Worm (Caenorhabditis elegans) whole organism, early embryonic: ENCODE measurements around the gene ubh-4.

ENCODE experiments used
- B0310.2 ChIP-seq: sonication (generic microtip); optimal IDR thresholded peaks from 2 replicates; lab custom pipeline; 2016; ENCODE audit warnings: mild to moderate bottlenecking, missing genetic modification characterization, missing compliant biosample characterization
- F13C5.2 ChIP-seq: sonication (generic microtip); optimal IDR thresholded peaks from 2 replicates; lab custom pipeline; 2017; ENCODE audit warnings: mild to moderate bottlenecking, missing genetic modification characterization, inconsistent platforms, missing compliant biosample characterization
- aly-1 ChIP-seq: sonication (generic microtip); optimal IDR thresholded peaks from 2 replicates; lab custom pipeline; 2016; ENCODE audit warnings: missing genetic modification characterization, missing compliant biosample characterization
- ama-1 ChIP-seq: fragments of 150-350 bp; optimal IDR thresholded peaks from 2 replicates; lab custom pipeline; 2014
- ceh-13 ChIP-seq: fragments of 200-800 bp; sonication (Bioruptor generic); optimal IDR thresholded peaks from 2 replicates; lab custom pipeline; 2018; ENCODE audit warnings: mild to moderate bottlenecking, missing genetic modification characterization, missing compliant biosample characterization
- ceh-36 ChIP-seq: sonication (generic microtip); optimal IDR thresholded peaks from 2 replicates; lab custom pipeline; 2016; ENCODE audit warnings: missing genetic modification characterization, inconsistent platforms, missing compliant biosample characterization
- ets-7 ChIP-seq: sonication (generic microtip); optimal IDR thresholded peaks from 2 replicates; lab custom pipeline; 2016; ENCODE audit warnings: missing genotype, missing genetic modification characterization, missing compliant biosample characterization
- flt-1 ChIP-seq: fragments of 200-800 bp; sonication (Bioruptor generic); IDR thresholded peaks from 2 replicates; pipeline ENCODE4 v1.3.6; 2022; ENCODE audit warnings: missing genetic modification characterization, missing compliant biosample characterization
- hmbx-1 ChIP-seq: sonication (generic microtip); optimal IDR thresholded peaks from 2 replicates; lab custom pipeline; 2016; ENCODE audit warnings: mild to moderate bottlenecking, missing genetic modification characterization, missing compliant biosample characterization
- hmg-4 ChIP-seq: fragments of 200-800 bp; sonication (Bioruptor generic); optimal IDR thresholded peaks from 2 replicates; lab custom pipeline; 2018; ENCODE audit warnings: mild to moderate bottlenecking, missing genetic modification characterization, missing compliant biosample characterization
- hnd-1 ChIP-seq: sonication (generic microtip); optimal IDR thresholded peaks from 2 replicates; lab custom pipeline; 2016; ENCODE audit warnings: missing genetic modification characterization, missing compliant biosample characterization
- pes-1 ChIP-seq: fragments of 200-800 bp; sonication (Bioruptor generic); IDR thresholded peaks from 2 replicates; pipeline ENCODE4 v1.3.6; 2022; ENCODE audit warnings: missing genetic modification reagents, missing genetic modification characterization, missing compliant biosample characterization
- scrt-1 ChIP-seq: fragments of 200-800 bp; sonication (Bioruptor generic); IDR thresholded peaks from 2 replicates; pipeline ENCODE4 v1.3.6; 2022; ENCODE audit warnings: missing genetic modification characterization, missing compliant biosample characterization
- sea-1 ChIP-seq: fragments of 200-800 bp; sonication (Bioruptor generic); conservative IDR thresholded peaks from 2 replicates; pipeline ENCODE4 v1.3.6; 2022; ENCODE audit warnings: missing genetic modification characterization, missing compliant biosample characterization
- tbx-11 ChIP-seq: fragments of 200-800 bp; sonication (Bioruptor generic); IDR thresholded peaks from 2 replicates; pipeline ENCODE4 v1.3.6; 2022; ENCODE audit warnings: missing genetic modification characterization, missing compliant biosample characterization
- tbx-37 ChIP-seq: fragments of 200-800 bp; sonication (Bioruptor generic); conservative IDR thresholded peaks from 2 replicates; pipeline ENCODE4 v1.3.6; 2022; ENCODE audit warnings: missing genetic modification reagents, missing genetic modification characterization, missing compliant biosample characterization
- tra-4 ChIP-seq: sonication (generic microtip); optimal IDR thresholded peaks from 2 replicates; lab custom pipeline; 2017; ENCODE audit warnings: missing genetic modification characterization, missing compliant biosample characterization

The ubh-4 gene

ce11 chrII:8017380-8017779 lies 22.0 kb downstream of the ubh-4 start, which contains the start of gene zyg-11:
zyg-11 (plus strand) TSS chrII:8017680.
- no peak for TF ChIP-seq ama-1 (lab: Kevin White, UChicago)
- TF ChIP-seq scrt-1, result no peak
- TF ChIP-seq hmbx-1 (tag; lab: Kevin White, UChicago), result no peak
- no peak for TF ChIP-seq hnd-1 (tag; lab: Kevin White, UChicago)
- no peak for TF ChIP-seq F13C5.2
- no peak for TF ChIP-seq ceh-13 (GFP tag; lab: Kevin White, UChicago)
- TF ChIP-seq hmg-4, result no peak
- TF ChIP-seq aly-1 (tag; lab: Kevin White, UChicago), result no peak
- no peak for TF ChIP-seq sea-1 (GFP tag; lab: Robert Waterston, UW)
- TF ChIP-seq pes-1 (GFP tag; lab: Robert Waterston, UW), result no peak
- no peak for TF ChIP-seq ceh-36 (tag; lab: Kevin White, UChicago)
- TF ChIP-seq tbx-11 (GFP tag; lab: Robert Waterston, UW), result no peak
- TF ChIP-seq B0310.2, result no peak
- no peak for TF ChIP-seq tra-4 (tag; lab: Kevin White, UChicago)
- no peak for TF ChIP-seq tbx-37
- TF ChIP-seq ets-7 (tag; lab: Kevin White, UChicago), result no peak

ce11 chrII:8016761-8017160 lies 22.6 kb downstream of the ubh-4 start:
- TF ChIP-seq pes-1 (GFP tag; lab: Robert Waterston, UW) (no peak), sea-1 (GFP tag; lab: Robert Waterston, UW) (no peak), scrt-1 (no peak), hnd-1 (tag; lab: Kevin White, UChicago) (no peak), hmg-4 (no peak), tbx-11 (GFP tag; lab: Robert Waterston, UW) (no peak), tbx-37 (no peak), aly-1 (tag; lab: Kevin White, UChicago) (no peak), ceh-13 (GFP tag; lab: Kevin White, UChicago) (no peak), tra-4 (tag; lab: Kevin White, UChicago) (no peak), ets-7 (tag; lab: Kevin White, UChicago) (no peak), ama-1 (lab: Kevin White, UChicago) (no peak), flt-1 (GFP tag; lab: Robert Waterston, UW) (no peak), hmbx-1 (tag; lab: Kevin White, UChicago) (no peak), ceh-36 (tag; lab: Kevin White, UChicago) (no peak), F13C5.2 (no peak), B0310.2 (no peak)

- TF ChIP-seq hmg-4 (no peak), F13C5.2 (no peak), ets-7 (tag; lab: Kevin White, UChicago) (no peak), pes-1 (GFP tag; lab: Robert Waterston, UW) (no peak), flt-1 (GFP tag; lab: Robert Waterston, UW) (no peak), ama-1 (lab: Kevin White, UChicago) (no peak), hmbx-1 (tag; lab: Kevin White, UChicago) (no peak), tbx-11 (GFP tag; lab: Robert Waterston, UW) (no peak), ceh-13 (GFP tag; lab: Kevin White, UChicago) (no peak), sea-1 (GFP tag; lab: Robert Waterston, UW) (no peak)
These were observed 23.2 kb downstream of the ubh-4 start for ce11 chrII:8016167-8016566.

- TF ChIP-seq hmg-4 (no peak), tbx-37 (no peak), tra-4 (tag; lab: Kevin White, UChicago) (no peak)
These were observed 23.9 kb downstream of the ubh-4 start for ce11 chrII:8015483-8015938.

- TF ChIP-seq ets-7 (tag; lab: Kevin White, UChicago) (no peak), hnd-1 (tag; lab: Kevin White, UChicago) (no peak), scrt-1 (no peak), flt-1 (GFP tag; lab: Robert Waterston, UW) (no peak)
These were observed 27.0 kb downstream of the ubh-4 start, which contains the start of gene DH11.2 for ce11 chrII:8012071-8013031. DH11.2 (plus strand) TSS chrII:8012816.

- no peak for TF ChIP-seq B0310.2
- no peak for TF ChIP-seq tbx-37
- no peak for TF ChIP-seq ets-7 (tag; lab: Kevin White, UChicago)
- no peak for TF ChIP-seq pes-1 (GFP tag; lab: Robert Waterston, UW)
- TF ChIP-seq F13C5.2, result no peak
- no peak for TF ChIP-seq ceh-13 (GFP tag; lab: Kevin White, UChicago)
- TF ChIP-seq tbx-11 (GFP tag; lab: Robert Waterston, UW), result no peak
- no peak for TF ChIP-seq scrt-1
- no peak for TF ChIP-seq tra-4 (tag; lab: Kevin White, UChicago)
These were observed 31.1 kb downstream of the ubh-4 start, which contains the start of gene glna-2 for ce11 chrII:8008334-8008733. glna-2 (plus strand) TSS chrII:8008634.

- TF ChIP-seq B0310.2, result no peak
These were observed 32.4 kb downstream of the ubh-4 start for ce11 chrII:8006962-8007361.

ce11 chrII:8004752-8005151 lies 34.6 kb downstream of the ubh-4 start:
- TF ChIP-seq ets-7 (tag; lab: Kevin White, UChicago) (no peak), aly-1 (tag; lab: Kevin White, UChicago) (no peak), ama-1 (lab: Kevin White, UChicago) (no peak), pes-1 (GFP tag; lab: Robert Waterston, UW) (no peak), sea-1 (GFP tag; lab: Robert Waterston, UW) (no peak), ceh-13 (GFP tag; lab: Kevin White, UChicago) (no peak), tra-4 (tag; lab: Kevin White, UChicago) (no peak), B0310.2 (no peak), flt-1 (GFP tag; lab: Robert Waterston, UW) (no peak)
